Worm (Caenorhabditis elegans) whole organism, L2 larva: ENCODE results near the gene srbc-5.

Source experiments
- Y55F3AM.14 ChIP-seq: fragments of 200-800 bp; sonication (Bioruptor generic); optimal IDR thresholded peaks from 2 replicates; lab custom pipeline; 2018; ENCODE audit warnings: mild to moderate bottlenecking, missing genetic modification characterization, missing compliant biosample characterization
- ama-1 ChIP-seq: fragments of 150-350 bp; optimal IDR thresholded peaks from 2 replicates; lab custom pipeline; 2018; ENCODE audit warnings: inconsistent platforms
- elt-3 ChIP-seq: sonication (generic microtip); optimal IDR thresholded peaks from 2 replicates; lab custom pipeline; 2017; ENCODE audit warnings: missing biosample characterization, missing genetic modification characterization
- nhr-237 ChIP-seq: fragments of 150-350 bp; optimal IDR thresholded peaks from 2 replicates; lab custom pipeline; 2014; ENCODE audit warnings: missing biosample characterization, missing genetic modification characterization
- skn-1 ChIP-seq: sonication (generic microtip); optimal IDR thresholded peaks from 2 replicates; lab custom pipeline; 2017; ENCODE audit warnings: missing biosample characterization, missing genetic modification characterization
- ztf-4 ChIP-seq: fragments of 150-350 bp; optimal IDR thresholded peaks from 2 replicates; lab custom pipeline; 2014; ENCODE audit warnings: missing biosample characterization, missing genetic modification characterization

- TF ChIP-seq elt-3 (tag; lab: Kevin White, UChicago), result no peak
- TF ChIP-seq skn-1 (tag; lab: Kevin White, UChicago), result no peak
- no peak for TF ChIP-seq ama-1 (lab: Kevin White, UChicago)
- TF ChIP-seq Y55F3AM.14, result no peak
- no peak for TF ChIP-seq ztf-4 (tag; lab: Kevin White, UChicago)
- TF ChIP-seq nhr-237 (tag; lab: Kevin White, UChicago), result no peak
Measured at ce11 chrV:3241175-3241574, 19.0 kb upstream of the srbc-5 start, which contains the start of gene srj-11.
